Fruit fly (Drosophila melanogaster): ENCODE data around the gene Xrp1.

The Xrp1 gene

DNA sequence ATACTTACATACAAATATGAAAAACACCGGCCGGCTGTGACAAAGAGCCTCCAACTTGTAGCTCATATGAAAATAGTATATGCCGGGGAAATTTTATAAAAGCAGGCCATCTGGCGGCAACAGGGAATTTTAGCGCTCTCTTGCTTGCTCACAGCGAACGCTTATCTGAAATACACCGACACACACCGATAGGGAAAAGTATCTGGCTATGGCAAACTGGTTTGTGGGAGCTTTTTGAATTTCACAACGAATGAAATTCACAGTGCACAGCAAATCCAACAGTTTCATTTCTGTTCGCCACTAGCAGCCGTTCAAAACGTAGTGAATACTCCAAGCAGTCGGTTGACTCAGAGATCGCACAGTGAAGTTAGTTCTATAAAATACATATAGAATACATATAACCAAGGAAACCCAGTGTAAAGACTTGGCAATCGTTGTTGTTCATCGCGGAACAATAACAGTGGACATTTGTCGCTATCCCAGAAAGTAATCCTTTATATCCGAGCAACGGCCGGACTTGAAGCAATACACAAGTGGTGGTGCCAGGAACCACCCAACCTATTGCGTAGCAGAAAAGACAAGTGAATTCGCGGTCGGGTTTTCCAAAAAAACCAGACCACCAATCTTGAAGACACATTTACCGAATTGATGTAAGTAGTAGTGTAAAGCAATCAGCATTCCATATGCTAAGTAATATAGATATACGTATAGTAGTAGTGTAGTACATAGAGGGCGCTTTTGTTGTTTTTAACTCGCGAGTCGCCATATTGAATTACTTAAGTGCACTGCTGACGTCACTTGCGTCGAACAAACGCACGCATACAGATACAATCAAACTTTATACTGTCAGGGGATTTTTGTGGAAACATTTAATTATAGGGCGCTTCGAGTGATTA is 3.5 kb downstream of the Xrp1 start (continued):
- TF ChIP-seq H15 (GFP tag; IDR thresholded peaks at IDR 0.05) (no peak), Nf-YC (tag; optimal IDR thresholded peaks at IDR 0.05) (peak; percentile 26), zen2 (GFP tag; IDR thresholded peaks at IDR 0.05; ENCODE audit: partially characterized antibody) (peak; percentile 41; the same call in 1 of the 3 replicates), sim (GFP tag; IDR thresholded peaks at IDR 0.05) (0 out of 2 replicates have a peak, but pooled peaks have one; percentile 30), ttk (GFP tag; IDR thresholded peaks at IDR 0.05) (no peak), Mes4 (GFP tag; optimal IDR thresholded peaks at IDR 0.05) (no peak), Dek (tag; optimal IDR thresholded peaks at IDR 0.05) (no peak), CG30431 (GFP tag; optimal IDR thresholded peaks at IDR 0.05) (no peak), HLH3B (GFP tag; IDR thresholded peaks at IDR 0.05) (peak; percentile 7; the same call in 1 of the 2 replicates), MBD-R2 (GFP tag; IDR thresholded peaks at IDR 0.05) (peak; percentile 25; the same call in 1 of the 2 replicates), oc (tag; optimal IDR thresholded peaks at IDR 0.05) (no peak), ara (GFP tag; IDR thresholded peaks at IDR 0.05) (no peak), sisA (GFP tag; IDR thresholded peaks at IDR 0.05) (no peak), CG10274 (GFP tag; optimal IDR thresholded peaks at IDR 0.05) (no peak), caup (GFP tag; optimal IDR thresholded peaks at IDR 0.05; ENCODE audit: severe bottlenecking) (peak; percentile 71), CG33213 (GFP tag; optimal IDR thresholded peaks at IDR 0.05) (peak; percentile 35), vvl (GFP tag; IDR thresholded peaks at IDR 0.05) (peak; percentile 51; the same call in 1 of the 2 replicates), CG12219 (GFP tag; optimal IDR thresholded peaks at IDR 0.05) (no peak), CG6254 (GFP tag; optimal IDR thresholded peaks at IDR 0.05) (no peak), Vsx1 (GFP tag; optimal IDR thresholded peaks at IDR 0.05) (no peak), BtbVII (GFP tag; optimal IDR thresholded peaks at IDR 0.05) (peak; percentile 26), CG12236 (GFP tag; optimal IDR thresholded peaks at IDR 0.05) (no peak), chn (GFP tag; optimal IDR thresholded peaks at IDR 0.05) (no peak), pzg (GFP tag; optimal IDR thresholded peaks at IDR 0.05) (no peak), CG13624 (GFP tag; optimal IDR thresholded peaks at IDR 0.05) (peak; percentile 43), CG8290 (GFP tag; optimal IDR thresholded peaks at IDR 0.05) (peak; percentile 94), CG8290 (tag; optimal IDR thresholded peaks at IDR 0.05) (peak in 1 of 2 experiments; percentile 77), CrebB (tag; optimal IDR thresholded peaks at IDR 0.05) (no peak), ci (GFP tag; IDR thresholded peaks at IDR 0.05) (peak; percentile 70; the same call in 1 of the 3 replicates), inv (GFP tag; IDR thresholded peaks at IDR 0.05; ENCODE audit: partially characterized antibody) (no peak), CG18011 (GFP tag; optimal IDR thresholded peaks at IDR 0.05) (no peak), corto (GFP tag; optimal IDR thresholded peaks at IDR 0.05) (peak; percentile 59), cad (GFP tag; optimal IDR thresholded peaks at IDR 0.05) (no peak), lab (GFP tag; optimal IDR thresholded peaks at IDR 0.05) (peak; percentile 31), CG3407 (GFP tag; optimal IDR thresholded peaks at IDR 0.05) (peak; percentile 5), Dip3 (GFP tag; optimal IDR thresholded peaks at IDR 0.05) (no peak), lilli (GFP tag; optimal IDR thresholded peaks at IDR 0.05) (peak; percentile 80), CG10147 (GFP tag; optimal IDR thresholded peaks at IDR 0.05) (no peak), Atf6 (GFP tag; IDR thresholded peaks at IDR 0.05) (0 out of 2 replicates have a peak, but pooled peaks have one; percentile 13), Pdp1 (GFP tag; optimal IDR thresholded peaks at IDR 0.05) (no peak), CG7839 (tag; optimal IDR thresholded peaks at IDR 0.05) (peak; percentile 23), hkb (optimal IDR thresholded peaks at IDR 0.05) (no peak), hkb (GFP tag; IDR thresholded peaks at IDR 0.05) (peak; percentile 21; the same call in 1 of the 2 replicates), unpg (GFP tag; optimal IDR thresholded peaks at IDR 0.05) (no peak), Ravus (GFP tag; IDR thresholded peaks at IDR 0.05) (no peak), CG8924 (tag; optimal IDR thresholded peaks at IDR 0.05) (peak; percentile 23), CG10543 (GFP tag; optimal IDR thresholded peaks at IDR 0.05) (peak; percentile 70), ftz-f1 (GFP tag; optimal IDR thresholded peaks at IDR 0.05) (peak; percentile 24)

Data from whole organism, embryonic.